Fruit fly (Drosophila melanogaster): ENCODE results near the gene CG14219.

CG14219 gene

dm6 chrX:19606558-19606957, 16.6 kb upstream of the CG14219 start:
- TF ChIP-seq CTCF (optimal IDR thresholded peaks at IDR 0.05) (no peak), CG8478 (optimal IDR thresholded peaks at IDR 0.05) (no peak)

- TF ChIP-seq CTCF (optimal IDR thresholded peaks at IDR 0.05) (no peak), CG8478 (optimal IDR thresholded peaks at IDR 0.05) (no peak)
Measured at dm6 chrX:19605915-19606314, 15.9 kb upstream of the CG14219 start.

- TF ChIP-seq CG8478 (optimal IDR thresholded peaks at IDR 0.05), result no peak
- no peak for TF ChIP-seq CTCF (optimal IDR thresholded peaks at IDR 0.05)
Measured at dm6 chrX:19604997-19605396, 15.0 kb upstream of the CG14219 start, which contains the start of gene CG14207. Gene CG14207, plus strand, starts transcription at chrX:19605199.

dm6 chrX:19603953-19604352, 14.0 kb upstream of the CG14219 start:
- TF ChIP-seq CTCF (optimal IDR thresholded peaks at IDR 0.05), result no peak
- no peak for TF ChIP-seq CG8478 (optimal IDR thresholded peaks at IDR 0.05)

dm6 chrX:19602483-19602882, 12.5 kb upstream of the CG14219 start:
- TF ChIP-seq CG8478 (optimal IDR thresholded peaks at IDR 0.05) (no peak), CTCF (optimal IDR thresholded peaks at IDR 0.05) (no peak)

- no peak for TF ChIP-seq CG8478 (optimal IDR thresholded peaks at IDR 0.05)
- no peak for TF ChIP-seq CTCF (optimal IDR thresholded peaks at IDR 0.05)
Measured at dm6 chrX:19601644-19602043, 11.7 kb upstream of the CG14219 start, which contains the start of gene CG14220. Gene CG14220, minus strand, starts transcription at chrX:19601851.

dm6 chrX:19598503-19598902, 8.5 kb upstream of the CG14219 start:
- TF ChIP-seq CG8478 (optimal IDR thresholded peaks at IDR 0.05), result no peak

dm6 chrX:19597684-19598363, 7.9 kb upstream of the CG14219 start, which contains the start of gene RpS10b:
Gene RpS10b, plus strand, starts transcription at chrX:19598031.
- TF ChIP-seq CTCF (optimal IDR thresholded peaks at IDR 0.05) (no peak), CG8478 (optimal IDR thresholded peaks at IDR 0.05) (no peak)

dm6 chrX:19595862-19596261, 5.9 kb upstream of the CG14219 start:
- TF ChIP-seq CG8478 (optimal IDR thresholded peaks at IDR 0.05), result no peak
- no peak for TF ChIP-seq CTCF (optimal IDR thresholded peaks at IDR 0.05)

- TF ChIP-seq CG8478 (optimal IDR thresholded peaks at IDR 0.05) (no peak), CTCF (optimal IDR thresholded peaks at IDR 0.05) (no peak)
Measured at dm6 chrX:19592309-19592708, 2.3 kb upstream of the CG14219 start, which contains the start of gene CG14205. Gene CG14205, plus strand, starts transcription at chrX:19592609.

dm6 chrX:19590579-19590978, 609 bp upstream of the CG14219 start:
- TF ChIP-seq CTCF (optimal IDR thresholded peaks at IDR 0.05) (no peak), CG8478 (optimal IDR thresholded peaks at IDR 0.05) (no peak)

dm6 chrX:19585142-19585541, 4.8 kb downstream of the CG14219 start:
- peak; percentile 81 to 83 for TF ChIP-seq CTCF (optimal IDR thresholded peaks at IDR 0.05)
- no peak for TF ChIP-seq CG8478 (optimal IDR thresholded peaks at IDR 0.05)

dm6 chrX:19583317-19583716, 6.7 kb downstream of the CG14219 start, which contains the start of gene CG14204:
Gene CG14204, plus strand, starts transcription at chrX:19583617.
- no peak for TF ChIP-seq CG8478 (optimal IDR thresholded peaks at IDR 0.05)
- TF ChIP-seq CTCF (optimal IDR thresholded peaks at IDR 0.05), result no peak

- TF ChIP-seq CG8478 (optimal IDR thresholded peaks at IDR 0.05), result no peak
- no peak for TF ChIP-seq CTCF (optimal IDR thresholded peaks at IDR 0.05)
Measured at dm6 chrX:19582732-19583131, 7.2 kb downstream of the CG14219 start.

- no peak for TF ChIP-seq CTCF (optimal IDR thresholded peaks at IDR 0.05)
- no peak for TF ChIP-seq CG8478 (optimal IDR thresholded peaks at IDR 0.05)
Measured at dm6 chrX:19581881-19582280, 8.1 kb downstream of the CG14219 start, which contains the start of gene CG14218. Gene CG14218, minus strand, starts transcription at chrX:19581981.

dm6 chrX:19579648-19580301, 10.2 kb downstream of the CG14219 start, which contains the start of gene Tao:
Gene Tao, minus strand, starts transcription at chrX:19579800.
- TF ChIP-seq CG8478 (optimal IDR thresholded peaks at IDR 0.05) (no peak), CTCF (optimal IDR thresholded peaks at IDR 0.05) (no peak)

Data from S2 (cell line).